Fruit fly (Drosophila melanogaster) whole organism, embryonic: Measurements from ENCODE around the gene BtbVII.

Experiments used
- Ada2b ChIP-seq: fragments of 200-800 bp; sonication (Bioruptor generic); IDR thresholded peaks from 2 replicates; pipeline ENCODE4 v1.3.6; 2022; ENCODE audit warnings: missing biosample characterization, missing genetic modification characterization
- Blimp-1 ChIP-seq: fragments of 200-800 bp; sonication (Bioruptor generic); optimal IDR thresholded peaks from 3 replicates; lab custom pipeline; 2018; ENCODE audit warnings: missing biosample characterization, missing genetic modification characterization, mild to moderate bottlenecking, moderate library complexity, missing genetic modification reagents
- BtbVII ChIP-seq: fragments of 200-800 bp; sonication (Bioruptor generic); optimal IDR thresholded peaks from 3 replicates; lab custom pipeline; 2017; ENCODE audit warnings: missing biosample characterization, mild to moderate bottlenecking, missing genetic modification characterization
- C15 ChIP-seq: fragments of 200-800 bp; sonication (Bioruptor generic); IDR thresholded peaks from 3 replicates; pipeline ENCODE4 v1.3.6; 2022; ENCODE audit warnings: missing biosample characterization, missing genetic modification characterization
- CG11085 ChIP-seq: fragments of 200-800 bp; sonication (Bioruptor generic); IDR thresholded peaks from 2 replicates; pipeline ENCODE4 v1.3.6; 2022; ENCODE audit warnings: missing biosample characterization, missing genetic modification characterization
- CG15514 ChIP-seq: fragments of 200-800 bp; sonication (Bioruptor generic); optimal IDR thresholded peaks from 3 replicates; lab custom pipeline; 2017; ENCODE audit warnings: missing biosample characterization, missing genetic modification characterization, mild to moderate bottlenecking, moderate library complexity, missing genetic modification reagents
- CG17385 ChIP-seq: fragments of 200-800 bp; sonication (Bioruptor generic); optimal IDR thresholded peaks from 3 replicates; lab custom pipeline; 2018; ENCODE audit warnings: missing biosample characterization, mild to moderate bottlenecking, missing genetic modification characterization
- CG1792 ChIP-seq: fragments of 200-800 bp; sonication (Bioruptor generic); optimal IDR thresholded peaks from 2 replicates; lab custom pipeline; 2016; ENCODE audit warnings: missing biosample characterization, missing genetic modification characterization
- CG2202 ChIP-seq: fragments of 200-800 bp; sonication (Bioruptor generic); optimal IDR thresholded peaks from 2 replicates; lab custom pipeline; 2018; ENCODE audit warnings: missing biosample characterization, mild to moderate bottlenecking, missing genetic modification characterization
- CG2678 ChIP-seq: fragments of 200-800 bp; sonication (Bioruptor generic); optimal IDR thresholded peaks from 3 replicates; lab custom pipeline; 2019; ENCODE audit warnings: missing biosample characterization, mild to moderate bottlenecking, missing genetic modification characterization, moderate library complexity
- CG2712 ChIP-seq: fragments of 200-800 bp; optimal IDR thresholded peaks from 3 replicates; lab custom pipeline; 2019; ENCODE audit warnings: missing biosample characterization, mild to moderate bottlenecking, missing genetic modification characterization, moderate library complexity
- CG30403 ChIP-seq: fragments of 200-800 bp; sonication (Bioruptor generic); optimal IDR thresholded peaks from 3 replicates; lab custom pipeline; 2016; ENCODE audit warnings: missing biosample characterization, missing genetic modification characterization
- CG31224 ChIP-seq: fragments of 200-800 bp; sonication (Bioruptor generic); IDR thresholded peaks from 2 replicates; pipeline ENCODE4 v1.3.6; 2022; ENCODE audit warnings: missing biosample characterization, missing genetic modification characterization
- CG32532 ChIP-seq: fragments of 200-800 bp; sonication (Bioruptor generic); IDR thresholded peaks from 2 replicates; pipeline ENCODE4 v1.3.6; 2022; ENCODE audit warnings: missing biosample characterization, missing genetic modification characterization
- CG33557 ChIP-seq: fragments of 200-800 bp; sonication (Bioruptor generic); optimal IDR thresholded peaks from 2 replicates; lab custom pipeline; 2019; ENCODE audit warnings: missing biosample characterization, mild to moderate bottlenecking, missing genetic modification characterization, moderate library complexity
- CG4328 ChIP-seq: fragments of 200-800 bp; sonication (Bioruptor generic); optimal IDR thresholded peaks from 3 replicates; lab custom pipeline; 2017; ENCODE audit warnings: missing biosample characterization, missing genetic modification reagents, missing genetic modification characterization
- CG6654 ChIP-seq: fragments of 200-800 bp; sonication (Bioruptor generic); optimal IDR thresholded peaks from 2 replicates; lab custom pipeline; 2017; ENCODE audit warnings: missing biosample characterization, mild to moderate bottlenecking, missing genetic modification characterization
- CG7928 ChIP-seq: fragments of 200-800 bp; sonication (Bioruptor generic); optimal IDR thresholded peaks from 2 replicates; lab custom pipeline; 2017; ENCODE audit warnings: missing biosample characterization, mild to moderate bottlenecking, missing genetic modification characterization
- CG8290 ChIP-seq, 3 experiments: fragments of 200-800 bp; sonication (Bioruptor generic); optimal IDR thresholded peaks; 2 replicates each; lab custom pipeline; 2016 to 2019; ENCODE audit warnings: missing biosample characterization in 3 of 3, missing genetic modification characterization in 3 of 3, mild to moderate bottlenecking in 2 of 3, moderate library complexity in 1 of 3
- CG9727 ChIP-seq: fragments of 200-800 bp; sonication (Bioruptor generic); optimal IDR thresholded peaks from 3 replicates; lab custom pipeline; 2017; ENCODE audit warnings: missing biosample characterization, mild to moderate bottlenecking, missing genetic modification characterization
- D19B ChIP-seq: fragments of 200-800 bp; sonication (Bioruptor generic); optimal IDR thresholded peaks from 2 replicates; lab custom pipeline; 2017; ENCODE audit warnings: missing biosample characterization, mild to moderate bottlenecking, missing genetic modification characterization
- Deaf1 ChIP-seq: fragments of 200-800 bp; optimal IDR thresholded peaks from 3 replicates; lab custom pipeline; 2019; ENCODE audit warnings: missing biosample characterization, mild to moderate bottlenecking, missing genetic modification characterization, moderate library complexity
- Dip2 ChIP-seq: fragments of 200-800 bp; sonication (Bioruptor generic); IDR thresholded peaks from 2 replicates; pipeline ENCODE4 v1.3.6; 2022; ENCODE audit warnings: missing biosample characterization, missing genetic modification characterization
- GATAe ChIP-seq: fragments of 200-800 bp; sonication (Bioruptor generic); conservative IDR thresholded peaks from 2 replicates; pipeline ENCODE4 v1.3.6; 2022; ENCODE audit warnings: missing biosample characterization, missing genetic modification characterization
- Gug ChIP-seq: fragments of 200-800 bp; sonication (Bioruptor generic); IDR thresholded peaks from 4 replicates; pipeline ENCODE4 v1.3.6; 2022; ENCODE audit warnings: missing biosample characterization, missing genetic modification characterization
- HLH4C ChIP-seq: fragments of 200-800 bp; sonication (Bioruptor generic); IDR thresholded peaks from 3 replicates; pipeline ENCODE4 v1.3.6; 2022; ENCODE audit warnings: missing biosample characterization, missing genetic modification characterization; ENCODE audit not compliant: partially characterized antibody
- Lhr ChIP-seq: fragments of 200-800 bp; sonication (Bioruptor generic); optimal IDR thresholded peaks from 3 replicates; lab custom pipeline; 2017; ENCODE audit warnings: mild to moderate bottlenecking, missing biosample characterization, missing genetic modification reagents, missing genetic modification characterization
- Rx ChIP-seq: fragments of 200-800 bp; sonication (Bioruptor generic); IDR thresholded peaks from 2 replicates; pipeline ENCODE4 v1.3.6; 2022; ENCODE audit warnings: missing biosample characterization, missing genetic modification characterization
- Sox100B ChIP-seq: fragments of 200-800 bp; sonication (Bioruptor generic); optimal IDR thresholded peaks from 3 replicates; lab custom pipeline; 2018; ENCODE audit warnings: missing biosample characterization, mild to moderate bottlenecking, missing genetic modification characterization
- Ssrp ChIP-seq: fragments of 200-800 bp; sonication (Bioruptor generic); optimal IDR thresholded peaks from 2 replicates; lab custom pipeline; 2018; ENCODE audit warnings: missing biosample characterization, mild to moderate bottlenecking, missing genetic modification characterization, moderate library complexity
- YL-1 ChIP-seq: fragments of 200-800 bp; sonication (Bioruptor generic); optimal IDR thresholded peaks from 3 replicates; lab custom pipeline; 2017; ENCODE audit warnings: missing biosample characterization, mild to moderate bottlenecking, missing genetic modification characterization
- aop ChIP-seq: fragments of 200-800 bp; sonication (Bioruptor generic); IDR thresholded peaks from 2 replicates; pipeline ENCODE4 v1.3.6; 2022; ENCODE audit warnings: missing biosample characterization, missing genetic modification characterization
- ap ChIP-seq: fragments of 200-800 bp; sonication (Bioruptor generic); IDR thresholded peaks from 2 replicates; pipeline ENCODE4 v1.3.6; 2022; ENCODE audit warnings: missing biosample characterization, missing genetic modification characterization
- chm ChIP-seq: fragments of 200-800 bp; sonication (Bioruptor generic); IDR thresholded peaks from 2 replicates; pipeline ENCODE4 v1.3.6; 2022; ENCODE audit warnings: missing biosample characterization, missing genetic modification characterization
- ci ChIP-seq: fragments of 200-800 bp; sonication (Bioruptor generic); IDR thresholded peaks from 3 replicates; pipeline ENCODE4 v1.3.6; 2022; ENCODE audit warnings: missing biosample characterization, missing genetic modification characterization
- corto ChIP-seq: fragments of 200-800 bp; sonication (Bioruptor generic); optimal IDR thresholded peaks from 2 replicates; lab custom pipeline; 2016; ENCODE audit warnings: missing biosample characterization, mild to moderate bottlenecking, missing genetic modification characterization, moderate library complexity
- emc ChIP-seq: fragments of 200-800 bp; sonication (Bioruptor generic); optimal IDR thresholded peaks from 2 replicates; lab custom pipeline; 2016; ENCODE audit warnings: missing biosample characterization, missing genetic modification characterization
- fd102C ChIP-seq: fragments of 200-800 bp; sonication (Bioruptor generic); optimal IDR thresholded peaks from 2 replicates; lab custom pipeline; 2018; ENCODE audit warnings: missing biosample characterization, mild to moderate bottlenecking, missing genetic modification characterization, moderate library complexity
- gro ChIP-seq: fragments of 200-800 bp; sonication (Bioruptor generic); optimal IDR thresholded peaks from 2 replicates; lab custom pipeline; 2016; ENCODE audit warnings: missing biosample characterization, missing genetic modification characterization
- hbn ChIP-seq: fragments of 200-800 bp; sonication (Bioruptor generic); IDR thresholded peaks from 2 replicates; pipeline ENCODE4 v1.3.6; 2022; ENCODE audit warnings: missing biosample characterization, missing genetic modification characterization; ENCODE audit not compliant: partially characterized antibody
- klu ChIP-seq: fragments of 200-800 bp; sonication (Bioruptor generic); IDR thresholded peaks from 2 replicates; pipeline ENCODE4 v1.3.6; 2022; ENCODE audit warnings: missing biosample characterization, missing genetic modification characterization
- lilli ChIP-seq: fragments of 200-800 bp; sonication (Bioruptor generic); optimal IDR thresholded peaks from 3 replicates; lab custom pipeline; 2016; ENCODE audit warnings: missing biosample characterization, missing genetic modification characterization
- nerfin-2 ChIP-seq: fragments of 200-800 bp; sonication (Bioruptor generic); IDR thresholded peaks from 2 replicates; pipeline ENCODE4 v1.3.6; 2022; ENCODE audit warnings: missing biosample characterization, missing genetic modification characterization; ENCODE audit not compliant: partially characterized antibody
- otp ChIP-seq: fragments of 200-800 bp; sonication (Bioruptor generic); IDR thresholded peaks from 3 replicates; pipeline ENCODE4, ENCODE4 v1.3.6; 2022; ENCODE audit warnings: missing biosample characterization, missing genetic modification characterization
- pnt ChIP-seq: fragments of 200-800 bp; sonication (Bioruptor generic); optimal IDR thresholded peaks from 3 replicates; lab custom pipeline; 2016; ENCODE audit warnings: missing biosample characterization, missing genetic modification characterization
- pros ChIP-seq: fragments of 200-800 bp; sonication (Bioruptor generic); optimal IDR thresholded peaks from 3 replicates; lab custom pipeline; 2019; ENCODE audit warnings: missing biosample characterization, mild to moderate bottlenecking, missing genetic modification characterization, moderate library complexity
- rib ChIP-seq: fragments of 200-800 bp; sonication (Bioruptor generic); IDR thresholded peaks from 2 replicates; pipeline ENCODE4 v1.3.6; 2022; ENCODE audit warnings: missing biosample characterization, missing genetic modification characterization
- slou ChIP-seq: fragments of 200-800 bp; sonication (Bioruptor generic); optimal IDR thresholded peaks from 3 replicates; lab custom pipeline; 2016; ENCODE audit warnings: missing biosample characterization, missing genetic modification characterization
- stc ChIP-seq: fragments of 200-800 bp; sonication (Bioruptor generic); IDR thresholded peaks from 2 replicates; pipeline ENCODE4 v1.3.6; 2022; ENCODE audit warnings: missing biosample characterization, missing genetic modification characterization
- wek ChIP-seq: fragments of 200-800 bp; sonication (Bioruptor generic); optimal IDR thresholded peaks from 3 replicates; lab custom pipeline; 2018; ENCODE audit warnings: missing biosample characterization, mild to moderate bottlenecking, missing genetic modification characterization, moderate library complexity

Gene BtbVII

DNA sequence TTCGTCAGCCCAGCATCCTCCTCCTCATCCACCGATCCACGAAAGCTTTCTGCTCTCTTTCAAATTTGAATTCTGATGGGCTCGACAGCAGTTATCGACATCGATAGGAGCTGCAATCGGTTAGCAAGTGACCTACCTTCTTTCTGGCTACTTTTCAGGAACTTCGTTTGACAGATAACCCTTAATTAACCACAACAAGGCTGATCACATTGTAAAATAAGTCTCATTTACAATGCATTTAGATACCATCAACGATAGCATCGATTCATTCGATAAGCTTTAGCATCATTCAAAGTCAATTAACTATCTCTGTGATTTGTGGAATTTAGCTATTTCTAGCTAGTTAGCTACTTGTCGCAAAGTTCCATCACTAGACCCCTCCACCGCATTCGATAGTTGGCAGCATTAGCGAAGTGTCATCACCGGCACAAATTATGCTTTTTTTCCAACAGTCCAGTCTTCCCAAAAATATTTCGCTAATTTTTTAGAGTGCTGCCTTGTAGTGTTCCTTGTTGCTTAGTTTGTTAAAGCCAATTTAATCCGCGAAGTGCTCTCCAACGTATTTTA is 30.2 kb downstream of the BtbVII start, which contains the start of the genes MnM and Girdin (continued):
- no peak for TF ChIP-seq slou
- no peak for TF ChIP-seq GATAe
- no peak for TF ChIP-seq CG31224
- TF ChIP-seq Deaf1 (tag; lab: Kevin White, UChicago): no peak
- peak; percentile 70 for TF ChIP-seq pnt (GFP tag; lab: Kevin White, UChicago)
- no peak for TF ChIP-seq Rx
- TF ChIP-seq CG7928 (GFP tag; lab: Kevin White, UChicago): peak; percentile 25
- no peak for TF ChIP-seq BtbVII (GFP tag; lab: Kevin White, UChicago)
- no peak for TF ChIP-seq CG6654
- peak; percentile 63 for TF ChIP-seq gro (GFP tag; lab: Kevin White, UChicago)
- peak; percentile 87 for TF ChIP-seq CG30403 (GFP tag; lab: Kevin White, UChicago)
- no peak for TF ChIP-seq rib
- TF ChIP-seq aop: no peak
- peak; percentile 17 for TF ChIP-seq CG1792 (GFP tag; lab: Kevin White, UChicago)
- no peak for TF ChIP-seq pros
- TF ChIP-seq Sox100B (GFP tag; lab: Kevin White, UChicago): no peak
- no peak for TF ChIP-seq Blimp-1 (GFP tag; lab: Kevin White, UChicago)
- TF ChIP-seq CG17385 (GFP tag; lab: Kevin White, UChicago): no peak
- TF ChIP-seq klu: 0 out of 2 replicates have a peak, but pooled peaks have one; percentile 13
- TF ChIP-seq CG32532 (GFP tag; lab: Robert Waterston, UW): peak; percentile 53; the same call in 1 of the 2 replicates
- TF ChIP-seq otp (GFP tag; lab: Robert Waterston, UW): no peak
- TF ChIP-seq Ssrp: peak; percentile 46
- TF ChIP-seq wek (GFP tag; lab: Kevin White, UChicago): no peak
- no peak; the same call in 1 of the 2 replicates for TF ChIP-seq Ada2b (GFP tag; lab: Robert Waterston, UW)
- TF ChIP-seq Gug: peak; percentile 56; the same call in 2 of the 4 replicates
- TF ChIP-seq ap (GFP tag; lab: Robert Waterston, UW): no peak
- TF ChIP-seq stc (GFP tag; lab: Robert Waterston, UW): no peak
- peak; percentile 19 for TF ChIP-seq YL-1 (GFP tag; lab: Kevin White, UChicago)
- peak; percentile 75 for TF ChIP-seq hbn (GFP tag; lab: Robert Waterston, UW)
- no peak for TF ChIP-seq fd102C (GFP tag; lab: Kevin White, UChicago)
- TF ChIP-seq HLH4C (GFP tag; lab: Robert Waterston, UW): peak; percentile 88
- peak; percentile 59 for TF ChIP-seq nerfin-2 (GFP tag; lab: Robert Waterston, UW)
- TF ChIP-seq CG15514 (GFP tag; lab: Kevin White, UChicago): peak; percentile 88
- no peak for TF ChIP-seq C15 (GFP tag; lab: Robert Waterston, UW)
- TF ChIP-seq CG4328 (GFP tag; lab: Kevin White, UChicago): no peak
- peak; percentile 40 for TF ChIP-seq CG33557 (GFP tag; lab: Kevin White, UChicago)
- peak; percentile 55 for TF ChIP-seq CG2712
- no peak for TF ChIP-seq CG2202 (tag; lab: Kevin White, UChicago)
- TF ChIP-seq corto: no peak
- no peak for TF ChIP-seq CG2678 (tag; lab: Kevin White, UChicago)
- no peak for TF ChIP-seq D19B (GFP tag; lab: Kevin White, UChicago)
- TF ChIP-seq emc (GFP tag; lab: Kevin White, UChicago): peak; percentile 26
- TF ChIP-seq chm: no peak
- peak; percentile 41 for TF ChIP-seq CG8290 (GFP tag; optimal IDR thresholded peaks at IDR 0.05; lab: Kevin White, UChicago)
- peak in 1 of 2 experiments; percentile 25 for TF ChIP-seq CG8290 (tag; optimal IDR thresholded peaks at IDR 0.05; lab: Kevin White, UChicago)
- peak; percentile 72 for TF ChIP-seq Lhr (GFP tag; lab: Kevin White, UChicago)
- TF ChIP-seq lilli (GFP tag; lab: Kevin White, UChicago): peak; percentile 87
- peak; percentile 46 for TF ChIP-seq CG9727 (GFP tag; lab: Kevin White, UChicago)
- no peak for TF ChIP-seq CG11085 (GFP tag; lab: Robert Waterston, UW)
- TF ChIP-seq ci (GFP tag; lab: Robert Waterston, UW): peak; percentile 53; the same call in 1 of the 3 replicates
- no peak for TF ChIP-seq Dip2
